Fruit fly (Drosophila melanogaster): ENCODE results near the gene hzg.

Gene hzg

dm6 chr3L:16046387-16047066 is 42.0 kb upstream of the hzg start (continued):
- TF ChIP-seq CG7357 (GFP tag; IDR thresholded peaks at IDR 0.05) (no peak), eve (GFP tag; optimal IDR thresholded peaks at IDR 0.05) (no peak), CG9797 (GFP tag; optimal IDR thresholded peaks at IDR 0.05) (peak; percentile 19), rib (GFP tag; IDR thresholded peaks at IDR 0.05) (peak; percentile 66), Hr39 (optimal IDR thresholded peaks at IDR 0.05) (no peak), CG32767 (GFP tag; IDR thresholded peaks at IDR 0.05) (no peak), CG8089 (GFP tag; optimal IDR thresholded peaks at IDR 0.05) (no peak), CG12155 (GFP tag; optimal IDR thresholded peaks at IDR 0.05) (peak; percentile 91), CG15073 (GFP tag; optimal IDR thresholded peaks at IDR 0.05) (no peak), CG30020 (tag; optimal IDR thresholded peaks at IDR 0.05) (no peak), Six4 (GFP tag; optimal IDR thresholded peaks at IDR 0.05) (no peak), ssp (GFP tag; IDR thresholded peaks at IDR 0.05) (no peak), CG8359 (GFP tag; optimal IDR thresholded peaks at IDR 0.05; ENCODE audit: borderline replicate concordance) (no peak), CG15269 (tag; optimal IDR thresholded peaks at IDR 0.05) (peak; percentile 7), sug (tag; optimal IDR thresholded peaks at IDR 0.05) (peak; percentile 56), CG12391 (tag; optimal IDR thresholded peaks at IDR 0.05) (peak; percentile 6), CG12219 (GFP tag; optimal IDR thresholded peaks at IDR 0.05) (peak; percentile 34), CG6175 (GFP tag; IDR thresholded peaks at IDR 0.05) (no peak), CG18011 (GFP tag; optimal IDR thresholded peaks at IDR 0.05) (no peak), cas (GFP tag; IDR thresholded peaks at IDR 0.05) (0 out of 2 replicates have a peak, but pooled peaks have one; percentile 45), br (optimal IDR thresholded peaks at IDR 0.05) (no peak), CG16863 (GFP tag; optimal IDR thresholded peaks at IDR 0.05) (no peak), gem (tag; optimal IDR thresholded peaks at IDR 0.05) (no peak), esg (GFP tag; conservative IDR thresholded peaks at IDR 0.05) (no peak), sd (tag; optimal IDR thresholded peaks at IDR 0.05) (peak; percentile 89), scrt (GFP tag; optimal IDR thresholded peaks at IDR 0.05) (peak; percentile 8), odd (GFP tag; optimal IDR thresholded peaks at IDR 0.05) (no peak), CG3281 (GFP tag; optimal IDR thresholded peaks at IDR 0.05) (no peak), Vsx1 (GFP tag; optimal IDR thresholded peaks at IDR 0.05) (no peak), kni (GFP tag; optimal IDR thresholded peaks at IDR 0.05) (peak; percentile 81), Sin3A (optimal IDR thresholded peaks at IDR 0.05) (no peak), Ptx1 (GFP tag; IDR thresholded peaks at IDR 0.05) (no peak), CG2678 (tag; optimal IDR thresholded peaks at IDR 0.05) (peak; percentile 17), Hey (tag; optimal IDR thresholded peaks at IDR 0.05) (no peak), Trl (optimal IDR thresholded peaks at IDR 0.05) (peak in 1 of 2 experiments; percentile 66), Trl (GFP tag; optimal IDR thresholded peaks at IDR 0.05) (no peak), ab (GFP tag; optimal IDR thresholded peaks at IDR 0.05) (no peak), bsh (GFP tag; optimal IDR thresholded peaks at IDR 0.05) (peak in 1 of 2 experiments; percentile 9), MBD-R2 (GFP tag; IDR thresholded peaks at IDR 0.05) (no peak), CG3726 (GFP tag; IDR thresholded peaks at IDR 0.05) (no peak), tx (GFP tag; optimal IDR thresholded peaks at IDR 0.05) (no peak), CG8924 (tag; optimal IDR thresholded peaks at IDR 0.05) (peak; percentile 89), CG10959 (GFP tag; IDR thresholded peaks at IDR 0.05) (no peak), CG31224 (GFP tag; IDR thresholded peaks at IDR 0.05) (no peak), CG14050 (GFP tag; IDR thresholded peaks at IDR 0.05) (no peak), Eip74EF (GFP tag; optimal IDR thresholded peaks at IDR 0.05) (no peak), CG7372 (GFP tag; IDR thresholded peaks at IDR 0.05) (no peak), usp (GFP tag; optimal IDR thresholded peaks at IDR 0.05) (no peak), Doc2 (GFP tag; IDR thresholded peaks at IDR 0.05) (no peak), mld (GFP tag; IDR thresholded peaks at IDR 0.05; ENCODE audit: partially characterized antibody) (no peak), CG14860 (GFP tag; IDR thresholded peaks at IDR 0.05; ENCODE audit: partially characterized antibody) (no peak), CG2875 (GFP tag; optimal IDR thresholded peaks at IDR 0.05) (peak; percentile 5)
